Worm (Caenorhabditis elegans) whole organism, L3 larva: ENCODE measurements around the gene T26A5.8.

Experiments used
- R02D3.7 ChIP-seq: fragments of 150-350 bp; optimal IDR thresholded peaks from 2 replicates; lab custom pipeline; 2014; ENCODE audit warnings: missing biosample characterization, missing genetic modification characterization
- aly-2 ChIP-seq: fragments of 150-350 bp; optimal IDR thresholded peaks from 2 replicates; lab custom pipeline; 2014; ENCODE audit warnings: missing biosample characterization, missing genetic modification characterization
- ama-1 ChIP-seq: fragments of 150-350 bp; optimal IDR thresholded peaks from 2 replicates; lab custom pipeline; 2018
- ceh-28 ChIP-seq: fragments of 150-350 bp; optimal IDR thresholded peaks from 2 replicates; lab custom pipeline; 2014; ENCODE audit warnings: missing biosample characterization, missing genetic modification reagents, missing genetic modification characterization
- ceh-82 ChIP-seq: fragments of 150-350 bp; optimal IDR thresholded peaks from 2 replicates; lab custom pipeline; 2014; ENCODE audit warnings: missing biosample characterization, missing genetic modification characterization
- ceh-9 ChIP-seq: sonication (generic microtip); optimal IDR thresholded peaks from 2 replicates; lab custom pipeline; 2018; ENCODE audit warnings: missing biosample characterization, missing genetic modification characterization
- daf-12 ChIP-seq: fragments of 150-350 bp; optimal IDR thresholded peaks from 2 replicates; lab custom pipeline; 2014; ENCODE audit warnings: missing biosample characterization, missing genetic modification reagents, missing genetic modification characterization
- egl-27 ChIP-seq: sonication (generic microtip); optimal IDR thresholded peaks from 4 replicates; lab custom pipeline; 2017; ENCODE audit warnings: missing biosample characterization, missing genetic modification reagents, missing genetic modification characterization
- egl-5 ChIP-seq: fragments of 150-350 bp; optimal IDR thresholded peaks from 2 replicates; lab custom pipeline; 2017; ENCODE audit warnings: missing biosample characterization, missing genetic modification reagents, missing genetic modification characterization, inconsistent platforms
- elt-1 ChIP-seq: fragments of 150-350 bp; optimal IDR thresholded peaks from 2 replicates; lab custom pipeline; 2014; ENCODE audit warnings: missing biosample characterization, missing genetic modification characterization
- elt-2 ChIP-seq: sonication (generic microtip); optimal IDR thresholded peaks from 2 replicates; lab custom pipeline; 2016; ENCODE audit warnings: missing genetic modification reagents, mild to moderate bottlenecking, missing genetic modification characterization, missing compliant biosample characterization
- elt-3 ChIP-seq, 3 experiments: fragments of 150-350 bp in 1 of 3; sonication (generic microtip) in 2 of 3; optimal IDR thresholded peaks; 2 replicates in 2 of 3; 4 replicates in 1 of 3; lab custom pipeline; 2014 to 2017; ENCODE audit warnings: missing biosample characterization in 3 of 3, missing genetic modification characterization in 3 of 3
- eor-1 ChIP-seq, 2 experiments: fragments of 150-350 bp; optimal IDR thresholded peaks; 2 replicates each; lab custom pipeline; 2014 to 2018; ENCODE audit warnings: missing biosample characterization in 2 of 2, missing genetic modification characterization in 2 of 2
- fkh-10 ChIP-seq: sonication (generic microtip); optimal IDR thresholded peaks from 2 replicates; lab custom pipeline; 2017; ENCODE audit warnings: missing biosample characterization, missing genetic modification reagents, missing genetic modification characterization
- hmg-11 ChIP-seq: sonication (generic microtip); optimal IDR thresholded peaks from 2 replicates; lab custom pipeline; 2016; ENCODE audit warnings: missing genetic modification characterization, missing compliant biosample characterization
- jun-1 ChIP-seq: fragments of 150-350 bp; optimal IDR thresholded peaks from 2 replicates; lab custom pipeline; 2014; ENCODE audit warnings: missing biosample characterization, missing genetic modification reagents, missing genetic modification characterization
- lin-15B ChIP-seq: fragments of 150-350 bp; optimal IDR thresholded peaks from 2 replicates; lab custom pipeline; 2014; ENCODE audit warnings: missing biosample characterization, missing genetic modification characterization
- lin-39 ChIP-seq: fragments of 150-350 bp; optimal IDR thresholded peaks from 2 replicates; lab custom pipeline; 2018; ENCODE audit warnings: missing biosample characterization, missing genetic modification reagents, missing genetic modification characterization
- lsy-12 ChIP-seq: sonication (generic microtip); optimal IDR thresholded peaks from 2 replicates; lab custom pipeline; 2016; ENCODE audit warnings: mild to moderate bottlenecking, missing genetic modification characterization, missing compliant biosample characterization
- mdl-1 ChIP-seq: fragments of 150-350 bp; optimal IDR thresholded peaks from 2 replicates; lab custom pipeline; 2014; ENCODE audit warnings: missing biosample characterization, missing genetic modification characterization
- mml-1 ChIP-seq: fragments of 150-350 bp; sonication (generic microtip); optimal IDR thresholded peaks from 3 replicates; lab custom pipeline; 2014; ENCODE audit warnings: missing biosample characterization, missing genetic modification characterization
- nfya-1 ChIP-seq: sonication (generic microtip); optimal IDR thresholded peaks from 2 replicates; lab custom pipeline; 2017; ENCODE audit warnings: missing genetic modification characterization, mild to moderate bottlenecking, missing compliant biosample characterization, antibody characterized with exemption, moderate library complexity; ENCODE audit not compliant: insufficient read depth
- nhr-11 ChIP-seq: fragments of 150-350 bp; optimal IDR thresholded peaks from 2 replicates; lab custom pipeline; 2014; ENCODE audit warnings: missing biosample characterization, missing genetic modification characterization
- nhr-23 ChIP-seq: fragments of 150-350 bp; optimal IDR thresholded peaks from 2 replicates; lab custom pipeline; 2014; ENCODE audit warnings: missing biosample characterization, missing genetic modification reagents, missing genetic modification characterization
- nhr-237 ChIP-seq: fragments of 150-350 bp; optimal IDR thresholded peaks from 2 replicates; lab custom pipeline; 2014; ENCODE audit warnings: missing biosample characterization, missing genetic modification characterization
- nhr-25 ChIP-seq: sonication (generic microtip); optimal IDR thresholded peaks from 2 replicates; lab custom pipeline; 2017; ENCODE audit warnings: missing biosample characterization, missing genetic modification characterization
- nhr-43 ChIP-seq: sonication (generic microtip); optimal IDR thresholded peaks from 2 replicates; lab custom pipeline; 2016; ENCODE audit warnings: mild to moderate bottlenecking, missing genetic modification characterization, missing compliant biosample characterization; ENCODE audit not compliant: poor library complexity, severe bottlenecking
- nhr-67 ChIP-seq: fragments of 150-350 bp; optimal IDR thresholded peaks from 2 replicates; lab custom pipeline; 2014; ENCODE audit warnings: missing biosample characterization, missing genetic modification characterization
- nhr-76 ChIP-seq: fragments of 150-350 bp; sonication (generic microtip); optimal IDR thresholded peaks from 5 replicates; lab custom pipeline; 2014; ENCODE audit warnings: missing biosample characterization, missing genetic modification characterization
- nhr-77 ChIP-seq: fragments of 150-350 bp; optimal IDR thresholded peaks from 2 replicates; lab custom pipeline; 2014; ENCODE audit warnings: missing biosample characterization, missing genetic modification characterization
- pha-4 ChIP-seq: fragments of 150-350 bp; optimal IDR thresholded peaks from 2 replicates; lab custom pipeline; 2014; ENCODE audit warnings: missing biosample characterization, missing genetic modification reagents, missing genetic modification characterization
- pqm-1 ChIP-seq: fragments of 150-350 bp; optimal IDR thresholded peaks from 2 replicates; lab custom pipeline; 2017; ENCODE audit warnings: missing biosample characterization, missing genetic modification characterization, inconsistent platforms
- sea-2 ChIP-seq: fragments of 150-350 bp; sonication (generic microtip); optimal IDR thresholded peaks from 4 replicates; lab custom pipeline; 2014; ENCODE audit warnings: missing biosample characterization, missing genetic modification reagents, missing genetic modification characterization
- skn-1 ChIP-seq: fragments of 150-350 bp; optimal IDR thresholded peaks from 2 replicates; lab custom pipeline; 2014; ENCODE audit warnings: missing biosample characterization, missing genetic modification characterization
- snpc-4 ChIP-seq: fragments of 150-350 bp; optimal IDR thresholded peaks from 2 replicates; lab custom pipeline; 2014; ENCODE audit warnings: missing biosample characterization, missing genetic modification characterization
- tbx-2 ChIP-seq: sonication (generic microtip); optimal IDR thresholded peaks from 2 replicates; lab custom pipeline; 2016; ENCODE audit warnings: mild to moderate bottlenecking, missing genetic modification characterization, missing compliant biosample characterization
- unc-39 ChIP-seq: sonication (generic microtip); optimal IDR thresholded peaks from 4 replicates; lab custom pipeline; 2017; ENCODE audit warnings: missing biosample characterization, missing genetic modification characterization
- unc-62 ChIP-seq: fragments of 150-350 bp; sonication (generic microtip); optimal IDR thresholded peaks from 4 replicates; lab custom pipeline; 2014; ENCODE audit warnings: missing biosample characterization, missing genetic modification reagents, missing genetic modification characterization
- zag-1 ChIP-seq: fragments of 150-350 bp; optimal IDR thresholded peaks from 2 replicates; lab custom pipeline; 2014; ENCODE audit warnings: missing biosample characterization, missing genetic modification characterization

Gene T26A5.8

ce11 chrIII:6442305-6443125 is 20.1 kb downstream of the T26A5.8 start, which contains the start of gene mel-32 (continued):
- TF ChIP-seq nhr-11 (tag; lab: Kevin White, UChicago) (no peak), nhr-237 (tag; lab: Kevin White, UChicago) (no peak), pha-4 (tag; lab: Kevin White, UChicago) (peak; percentile 48)

ce11 chrIII:6439854-6440253 is 22.8 kb downstream of the T26A5.8 start:
- TF ChIP-seq nhr-76 (tag; lab: Kevin White, UChicago) (no peak), elt-2 (tag; lab: Kevin White, UChicago) (no peak), fkh-10 (GFP tag; lab: Kevin White, UChicago) (no peak), daf-12 (tag; lab: Kevin White, UChicago) (no peak), nhr-25 (tag; lab: Kevin White, UChicago) (no peak), aly-2 (tag; lab: Kevin White, UChicago) (no peak), nhr-43 (tag; lab: Kevin White, UChicago) (no peak), lin-15B (tag; lab: Kevin White, UChicago) (no peak), mdl-1 (tag; lab: Kevin White, UChicago) (no peak), nfya-1 (tag; lab: Kevin White, UChicago) (no peak), elt-3 (tag; optimal IDR thresholded peaks at IDR 0.05; lab: Kevin White, UChicago) (no peak), unc-62 (GFP tag; lab: Kevin White, UChicago) (no peak), snpc-4 (no peak), unc-39 (no peak), egl-27 (tag; lab: Kevin White, UChicago) (no peak), ceh-82 (tag; lab: Kevin White, UChicago) (no peak)

ce11 chrIII:6436308-6436707 is 26.3 kb downstream of the T26A5.8 start, which contains the start of gene C05D11.1:
Gene C05D11.1 (plus strand): TSS chrIII:6436608.
- TF ChIP-seq nhr-43 (tag; lab: Kevin White, UChicago) (no peak), ama-1 (lab: Kevin White, UChicago) (no peak), mdl-1 (tag; lab: Kevin White, UChicago) (no peak), nhr-67 (tag; lab: Kevin White, UChicago) (no peak), pqm-1 (tag; lab: Kevin White, UChicago) (no peak), jun-1 (tag; lab: Kevin White, UChicago) (no peak), egl-5 (tag; lab: Kevin White, UChicago) (no peak), nhr-25 (tag; lab: Kevin White, UChicago) (no peak), eor-1 (tag; optimal IDR thresholded peaks at IDR 0.05; lab: Kevin White, UChicago) (no peak), zag-1 (no peak), elt-1 (tag; lab: Kevin White, UChicago) (no peak), lin-39 (tag; lab: Kevin White, UChicago) (no peak), mml-1 (tag; lab: Kevin White, UChicago) (no peak), nhr-77 (no peak), ceh-9 (tag; lab: Kevin White, UChicago) (no peak), pha-4 (tag; lab: Kevin White, UChicago) (no peak), tbx-2 (tag; lab: Kevin White, UChicago) (no peak), nhr-237 (tag; lab: Kevin White, UChicago) (no peak), elt-2 (tag; lab: Kevin White, UChicago) (no peak)
- TF ChIP-seq, all 47 proteins: peak for 0

- no peak for TF ChIP-seq ceh-9 (tag; lab: Kevin White, UChicago)
Measured at ce11 chrIII:6432939-6433338, 29.7 kb downstream of the T26A5.8 start, which contains the start of gene vps-16. Gene vps-16 (plus strand): TSS chrIII:6433239.

- TF ChIP-seq aly-2 (tag; lab: Kevin White, UChicago) (no peak), lsy-12 (tag; lab: Kevin White, UChicago) (peak; percentile 14), elt-2 (tag; lab: Kevin White, UChicago) (peak; percentile 33), hmg-11 (tag; lab: Kevin White, UChicago) (peak; percentile 69), sea-2 (no peak), lin-15B (tag; lab: Kevin White, UChicago) (peak; percentile 89), skn-1 (peak; percentile 67), zag-1 (no peak), R02D3.7 (tag; lab: Kevin White, UChicago) (peak; percentile 32), nhr-23 (tag; lab: Kevin White, UChicago) (peak; percentile 73), nhr-25 (tag; lab: Kevin White, UChicago) (peak; percentile 50), ceh-28 (tag; lab: Kevin White, UChicago) (peak; percentile 59), ama-1 (lab: Kevin White, UChicago) (peak; percentile 1), snpc-4 (no peak), jun-1 (tag; lab: Kevin White, UChicago) (no peak), elt-3 (tag; optimal IDR thresholded peaks at IDR 0.05; lab: Kevin White, UChicago) (no peak), nhr-77 (no peak), nhr-67 (tag; lab: Kevin White, UChicago) (no peak), nhr-237 (tag; lab: Kevin White, UChicago) (no peak), elt-1 (tag; lab: Kevin White, UChicago) (no peak), mdl-1 (tag; lab: Kevin White, UChicago) (no peak), pqm-1 (tag; lab: Kevin White, UChicago) (peak; percentile 44), pha-4 (tag; lab: Kevin White, UChicago) (no peak), nhr-11 (tag; lab: Kevin White, UChicago) (peak; percentile 14)
Measured at ce11 chrIII:6431766-6432228, 30.9 kb downstream of the T26A5.8 start, which contains the start of the genes mrps-17 and txdc-9. Gene mrps-17 (minus strand): TSS chrIII:6431798. Gene txdc-9 (plus strand): TSS chrIII:6432178.
